Worm (Caenorhabditis elegans) whole organism, midembryonic: ENCODE results near the gene C18F10.7.

Source experiments
- cog-1 ChIP-seq: sonication (generic microtip); optimal IDR thresholded peaks from 2 replicates; lab custom pipeline; 2016; ENCODE audit warnings: missing genetic modification characterization, missing compliant biosample characterization
- ztf-23 ChIP-seq: fragments of 200-800 bp; sonication (Bioruptor generic); IDR thresholded peaks from 2 replicates; pipeline ENCODE4 v1.3.6; 2022; ENCODE audit warnings: missing genetic modification reagents, missing genetic modification characterization, missing compliant biosample characterization

ce11 chrIII:6315515-6315914 lies 37.4 kb upstream of the C18F10.7 start:
- no peak for TF ChIP-seq ztf-23 (GFP tag; lab: Robert Waterston, UW)
- TF ChIP-seq cog-1 (tag; lab: Kevin White, UChicago): no peak
